Worm (Caenorhabditis elegans) whole organism, late embryonic: ENCODE measurements around the gene ZK354.8.
"Not testable (repeated sequence)": the region's sequence is repeated elsewhere in the genome, so short reads cannot be mapped to it uniquely, and the experiment has no call there.

Experiments
- C08G9.2 ChIP-seq: sonication (generic microtip); optimal IDR thresholded peaks from 2 replicates; lab custom pipeline; 2016; ENCODE audit warnings: mild to moderate bottlenecking, missing genetic modification characterization, moderate library complexity, missing compliant biosample characterization
- ahr-1 ChIP-seq: sonication (generic microtip); optimal IDR thresholded peaks from 2 replicates; lab custom pipeline; 2016; ENCODE audit warnings: missing genetic modification characterization, missing compliant biosample characterization
- ceh-31 ChIP-seq: sonication (generic microtip); optimal IDR thresholded peaks from 2 replicates; lab custom pipeline; 2016; ENCODE audit warnings: missing genetic modification characterization, missing compliant biosample characterization
- fkh-10 ChIP-seq: fragments of 150-350 bp; optimal IDR thresholded peaks from 2 replicates; lab custom pipeline; 2014; ENCODE audit warnings: missing biosample characterization, missing genetic modification reagents, missing genetic modification characterization
- hlh-15 ChIP-seq: sonication (generic microtip); optimal IDR thresholded peaks from 2 replicates; lab custom pipeline; 2016; ENCODE audit warnings: missing genetic modification characterization, missing compliant biosample characterization
- pqm-1 ChIP-seq: sonication (generic microtip); optimal IDR thresholded peaks from 2 replicates; lab custom pipeline; 2016; ENCODE audit warnings: missing genetic modification characterization, missing compliant biosample characterization

DNA sequence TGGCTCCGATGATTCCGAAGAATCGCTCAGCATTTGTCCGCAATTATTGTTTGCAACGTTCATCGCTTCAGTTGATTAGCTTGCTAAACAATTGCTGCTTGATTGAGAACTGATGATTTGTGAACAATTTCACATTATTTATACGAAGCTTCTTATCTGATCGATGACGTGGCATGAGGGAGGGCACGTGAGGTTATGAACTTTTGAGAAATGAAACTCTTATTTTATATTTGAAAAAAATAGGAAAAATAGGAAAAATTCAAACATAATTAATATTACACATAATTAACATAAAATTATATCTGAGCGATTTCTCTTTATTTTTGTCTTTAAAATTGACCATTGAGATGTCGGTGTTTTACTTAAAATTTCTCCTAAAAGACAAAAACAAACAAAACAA is 51.3 kb downstream of the ZK354.8 start, which contains the start of gene F36H12.10:
- TF ChIP-seq fkh-10; ahr-1; C08G9.2 (tag; lab: Kevin White, UChicago); hlh-15 (tag; lab: Kevin White, UChicago); ceh-31 (tag; lab: Kevin White, UChicago); pqm-1 (tag; lab: Kevin White, UChicago): not testable (repeated sequence)
